Worm (Caenorhabditis elegans): Measurements from ENCODE around the gene ttbk-4.

Gene ttbk-4

DNA sequence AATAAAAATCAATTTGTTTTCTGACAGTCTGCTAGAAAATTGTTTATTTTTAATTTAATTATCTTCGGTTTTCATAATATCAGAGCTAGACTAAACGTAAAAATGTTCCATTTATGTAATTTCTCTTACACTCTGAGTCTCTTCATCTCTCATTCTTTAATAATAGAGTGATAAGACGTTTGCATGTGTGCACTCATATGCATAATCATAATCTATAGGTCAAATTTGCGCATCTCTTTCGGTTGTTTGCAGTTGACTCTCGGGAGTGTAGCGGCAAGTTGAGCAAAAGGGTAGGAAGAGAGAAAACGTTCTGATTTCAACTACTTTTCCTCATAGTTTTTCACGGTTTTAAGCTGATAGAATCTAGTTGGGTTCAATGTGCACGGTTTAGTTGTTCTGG, 8.5 kb downstream of the ttbk-4 start:
- TF ChIP-seq pqm-1 (tag; optimal IDR thresholded peaks at IDR 0.05) (peak; percentile 1), hlh-30 (tag; optimal IDR thresholded peaks at IDR 0.05; ENCODE audit: insufficient read depth) (no peak), nhr-6 (tag; optimal IDR thresholded peaks at IDR 0.05) (peak; percentile 59), saeg-2 (GFP tag; IDR thresholded peaks at IDR 0.05) (no peak), lin-15B (tag; optimal IDR thresholded peaks at IDR 0.05) (no peak), mxl-3 (GFP tag; optimal IDR thresholded peaks at IDR 0.05) (no peak), spr-1 (tag; optimal IDR thresholded peaks at IDR 0.05) (no peak)

DNA sequence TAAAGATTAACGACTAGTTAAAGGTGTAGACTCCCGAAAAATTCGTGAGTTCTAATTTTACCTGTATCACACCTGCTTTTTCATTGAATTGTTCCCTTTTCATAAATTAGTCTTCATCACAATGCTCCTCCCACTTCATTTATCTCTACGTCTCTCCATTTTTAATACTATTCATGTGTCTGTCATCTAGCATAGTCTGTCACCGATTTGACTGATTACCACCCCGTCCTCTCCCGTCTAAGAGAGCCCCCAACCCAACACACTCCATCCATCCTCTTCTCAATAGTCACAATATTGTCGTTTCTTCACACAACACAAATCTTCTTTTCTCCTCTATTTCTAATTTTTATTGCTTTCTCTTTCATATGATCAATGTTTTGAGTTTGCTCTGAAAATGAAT, 9.8 kb downstream of the ttbk-4 start:
- peak in 1 of 2 experiments; percentile 80 for TF ChIP-seq unc-62 (GFP tag; optimal IDR thresholded peaks at IDR 0.05 in 1 of 2)
- TF ChIP-seq unc-62 (tag; optimal IDR thresholded peaks at IDR 0.05): no peak
- no peak for TF ChIP-seq ztf-11 (tag; optimal IDR thresholded peaks at IDR 0.05)

- TF ChIP-seq unc-62 (GFP tag; optimal IDR thresholded peaks at IDR 0.05 in 1 of 2) (peak in 1 of 2 experiments; percentile 89), unc-62 (tag; optimal IDR thresholded peaks at IDR 0.05) (no peak), F49E8.2 (tag; optimal IDR thresholded peaks at IDR 0.05; ENCODE audit: borderline replicate concordance) (no peak)
Measured at ce11 chrIV:10063941-10064340, 11.0 kb downstream of the ttbk-4 start.

DNA sequence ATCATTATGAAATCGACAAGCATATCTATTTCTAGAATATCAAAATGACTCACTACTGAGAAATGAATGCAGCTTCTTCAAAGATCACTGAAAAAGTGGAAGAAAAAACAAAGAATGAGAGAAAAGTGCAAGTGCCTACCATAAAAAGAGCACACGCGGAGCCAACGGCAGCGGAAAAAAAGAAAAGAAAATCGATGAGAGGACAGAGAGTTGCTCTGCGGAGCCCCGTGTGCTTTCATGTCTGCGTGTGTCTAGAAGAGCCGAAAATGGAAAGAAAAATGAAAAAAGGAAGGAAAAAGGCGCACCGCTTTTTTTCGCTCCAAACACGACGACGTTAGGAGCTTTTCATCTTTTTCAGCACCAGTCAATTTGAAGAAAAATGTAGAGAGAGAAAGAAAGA, 12.2 kb downstream of the ttbk-4 start, which contains the start of gene ipla-7:
TSS of gene ipla-7 (minus strand) at position 122 of the 400 bp plus-strand sequence.
- TF ChIP-seq ceh-20 (GFP tag; IDR thresholded peaks at IDR 0.05) (no peak), daf-16 (GFP tag; optimal IDR thresholded peaks at IDR 0.05) (no peak), daf-16 (tag; optimal IDR thresholded peaks at IDR 0.05) (peak; percentile 22), saeg-2 (GFP tag; IDR thresholded peaks at IDR 0.05) (0 out of 2 replicates have a peak, but pooled peaks have one; percentile 32), fkh-10 (GFP tag; optimal IDR thresholded peaks at IDR 0.05) (peak; percentile 64), dmd-6 (GFP tag; IDR thresholded peaks at IDR 0.05) (peak; percentile 25; the same call in 1 of the 2 replicates), duxl-1 (tag; optimal IDR thresholded peaks at IDR 0.05; ENCODE audit: poor library complexity) (no peak), hlh-30 (tag; optimal IDR thresholded peaks at IDR 0.05; ENCODE audit: insufficient read depth) (peak; percentile 67), egl-27 (tag; optimal IDR thresholded peaks at IDR 0.05) (no peak), rbr-2 (tag; optimal IDR thresholded peaks at IDR 0.05) (peak; percentile 38), D1046.2 (GFP tag; IDR thresholded peaks at IDR 0.05) (no peak), daf-19 (GFP tag; conservative IDR thresholded peaks at IDR 0.05) (no peak), ctbp-1 (GFP tag; IDR thresholded peaks at IDR 0.05) (0 out of 2 replicates have a peak, but pooled peaks have one; percentile 31), skn-1 (tag; optimal IDR thresholded peaks at IDR 0.05) (no peak), mes-2 (tag; optimal IDR thresholded peaks at IDR 0.05; ENCODE audit: poor library complexity, severe bottlenecking) (no peak), hmg-1.1 (GFP tag; IDR thresholded peaks at IDR 0.05) (0 out of 2 replicates have a peak, but pooled peaks have one; percentile 43), ztf-7 (tag; optimal IDR thresholded peaks at IDR 0.05) (no peak), nhr-6 (tag; optimal IDR thresholded peaks at IDR 0.05) (no peak), unc-39 (tag; optimal IDR thresholded peaks at IDR 0.05) (no peak), sdz-12 (GFP tag; optimal IDR thresholded peaks at IDR 0.05) (no peak), zip-11 (GFP tag; IDR thresholded peaks at IDR 0.05) (no peak), daf-8 (GFP tag; IDR thresholded peaks at IDR 0.05) (no peak), zfp-2 (tag; optimal IDR thresholded peaks at IDR 0.05) (no peak), aha-1 (tag) (peak; percentile 34), lin-13 (GFP tag; optimal IDR thresholded peaks at IDR 0.05) (no peak), php-3 (GFP tag; IDR thresholded peaks at IDR 0.05) (no peak), Y5F2A.4 (GFP tag; optimal IDR thresholded peaks at IDR 0.05) (no peak), hif-1 (tag; optimal IDR thresholded peaks at IDR 0.05) (no peak), ZK546.5 (tag; optimal IDR thresholded peaks at IDR 0.05) (no peak), mdl-1 (tag; optimal IDR thresholded peaks at IDR 0.05) (peak in 1 of 2 experiments; percentile 32), mep-1 (tag; optimal IDR thresholded peaks at IDR 0.05) (peak; percentile 24), hlh-11 (tag; optimal IDR thresholded peaks at IDR 0.05) (peak; percentile 16), tag-97 (GFP tag; IDR thresholded peaks at IDR 0.05) (no peak), lsy-2 (tag; optimal IDR thresholded peaks at IDR 0.05) (peak in 1 of 2 experiments; percentile 50)

Data from whole organism, L4 larva.